Fruit fly (Drosophila melanogaster) whole organism, embryonic: ENCODE data around the gene Rab3-GEF.

Experiments used
- ATbp ChIP-seq: fragments of 200-800 bp; sonication (Bioruptor generic); optimal IDR thresholded peaks from 2 replicates; lab custom pipeline; 2017; ENCODE audit warnings: missing biosample characterization, mild to moderate bottlenecking, missing genetic modification characterization, missing genetic modification reagents
- B-H1 ChIP-seq: fragments of 200-800 bp; sonication (Bioruptor generic); IDR thresholded peaks from 3 replicates; pipeline ENCODE4 v1.3.6; 2022; ENCODE audit warnings: missing biosample characterization, missing genetic modification characterization
- C15 ChIP-seq: fragments of 200-800 bp; sonication (Bioruptor generic); IDR thresholded peaks from 3 replicates; pipeline ENCODE4 v1.3.6; 2022; ENCODE audit warnings: missing biosample characterization, missing genetic modification characterization
- CG10267 ChIP-seq: fragments of 200-800 bp; sonication (Bioruptor generic); optimal IDR thresholded peaks from 2 replicates; lab custom pipeline; 2018; ENCODE audit warnings: missing biosample characterization, mild to moderate bottlenecking, missing genetic modification characterization, moderate library complexity
- CG10959 ChIP-seq: fragments of 200-800 bp; sonication (Bioruptor generic); IDR thresholded peaks from 2 replicates; pipeline ENCODE4 v1.3.6; 2022; ENCODE audit warnings: missing biosample characterization, missing genetic modification characterization
- CG12391 ChIP-seq: fragments of 200-800 bp; sonication (Bioruptor generic); optimal IDR thresholded peaks from 3 replicates; lab custom pipeline; 2018; ENCODE audit warnings: missing biosample characterization, mild to moderate bottlenecking, missing genetic modification characterization, moderate library complexity
- CG13287 ChIP-seq: fragments of 200-800 bp; sonication (Bioruptor generic); IDR thresholded peaks from 2 replicates; pipeline ENCODE4 v1.3.6; 2022; ENCODE audit warnings: missing biosample characterization, missing genetic modification characterization; ENCODE audit not compliant: partially characterized antibody
- CG13894 ChIP-seq: fragments of 200-800 bp; sonication (Bioruptor generic); optimal IDR thresholded peaks from 3 replicates; lab custom pipeline; 2018; ENCODE audit warnings: missing biosample characterization, mild to moderate bottlenecking, missing genetic modification characterization, moderate library complexity
- CG14014 ChIP-seq: fragments of 200-800 bp; sonication (Bioruptor generic); IDR thresholded peaks from 2 replicates; pipeline ENCODE4 v1.3.6; 2022; ENCODE audit warnings: missing biosample characterization, missing genetic modification characterization
- CG1603 ChIP-seq: fragments of 200-800 bp; sonication (Bioruptor generic); optimal IDR thresholded peaks from 2 replicates; lab custom pipeline; 2019; ENCODE audit warnings: missing biosample characterization, mild to moderate bottlenecking, missing genetic modification characterization, moderate library complexity
- CG16815 ChIP-seq: fragments of 200-800 bp; sonication (Bioruptor generic); optimal IDR thresholded peaks from 3 replicates; lab custom pipeline; 2017; ENCODE audit warnings: missing biosample characterization, mild to moderate bottlenecking, missing genetic modification characterization
- CG17612 ChIP-seq: fragments of 200-800 bp; sonication (Bioruptor generic); IDR thresholded peaks from 2 replicates; pipeline ENCODE4 v1.3.6; 2022; ENCODE audit warnings: missing biosample characterization, missing genetic modification characterization
- CG2712 ChIP-seq: fragments of 200-800 bp; optimal IDR thresholded peaks from 3 replicates; lab custom pipeline; 2019; ENCODE audit warnings: missing biosample characterization, mild to moderate bottlenecking, missing genetic modification characterization, moderate library complexity
- CG33213 ChIP-seq: fragments of 200-800 bp; sonication (Bioruptor generic); optimal IDR thresholded peaks from 3 replicates; lab custom pipeline; 2016; ENCODE audit warnings: missing biosample characterization, missing genetic modification characterization
- CG34224 ChIP-seq: fragments of 200-800 bp; sonication (Bioruptor generic); IDR thresholded peaks from 3 replicates; pipeline ENCODE4 v1.3.6; 2022; ENCODE audit warnings: missing biosample characterization, missing genetic modification characterization; ENCODE audit not compliant: partially characterized antibody
- CG4820 ChIP-seq: fragments of 200-800 bp; sonication (Bioruptor generic); optimal IDR thresholded peaks from 3 replicates; lab custom pipeline; 2016; ENCODE audit warnings: missing biosample characterization, missing genetic modification characterization
- CG5953 ChIP-seq: fragments of 200-800 bp; sonication (Bioruptor generic); IDR thresholded peaks from 2 replicates; pipeline ENCODE4 v1.3.6; 2022; ENCODE audit warnings: missing biosample characterization, missing genetic modification characterization
- CG6765 ChIP-seq: fragments of 200-800 bp; sonication (Bioruptor generic); optimal IDR thresholded peaks from 3 replicates; lab custom pipeline; 2017; ENCODE audit warnings: missing biosample characterization, mild to moderate bottlenecking, missing genetic modification characterization
- CG9215 ChIP-seq: fragments of 200-800 bp; sonication (Bioruptor generic); IDR thresholded peaks from 2 replicates; pipeline ENCODE4 v1.3.6; 2022; ENCODE audit warnings: missing biosample characterization, missing genetic modification characterization
- Chrac-16 ChIP-seq: fragments of 200-800 bp; sonication (Bioruptor generic); optimal IDR thresholded peaks from 3 replicates; lab custom pipeline; 2016; ENCODE audit warnings: missing biosample characterization, missing genetic modification characterization
- Dad ChIP-seq: fragments of 200-800 bp; sonication (Bioruptor generic); optimal IDR thresholded peaks from 3 replicates; lab custom pipeline; 2016; ENCODE audit warnings: missing biosample characterization, missing genetic modification characterization
- Med ChIP-seq: fragments of 200-800 bp; sonication (Bioruptor generic); peaks from one replicate; lab custom pipeline; 2016; ENCODE audit warnings: missing biosample characterization, missing genetic modification characterization, mild to moderate bottlenecking, inconsistent platforms, moderate library complexity
- Meics ChIP-seq: fragments of 200-800 bp; sonication (Bioruptor generic); optimal IDR thresholded peaks from 2 replicates; lab custom pipeline; 2017; ENCODE audit warnings: missing biosample characterization, mild to moderate bottlenecking, missing genetic modification characterization
- Nf-YB ChIP-seq: fragments of 200-800 bp; sonication (Bioruptor generic); optimal IDR thresholded peaks from 3 replicates; lab custom pipeline; 2019; ENCODE audit warnings: missing biosample characterization, mild to moderate bottlenecking, missing genetic modification characterization, moderate library complexity
- Opbp ChIP-seq: fragments of 200-800 bp; sonication (Bioruptor generic); IDR thresholded peaks from 3 replicates; pipeline ENCODE4 v1.3.6; 2022; ENCODE audit warnings: missing biosample characterization, missing genetic modification characterization; ENCODE audit not compliant: partially characterized antibody
- Side ChIP-seq: fragments of 200-800 bp; sonication (Bioruptor generic); optimal IDR thresholded peaks from 2 replicates; lab custom pipeline; 2016; ENCODE audit warnings: missing biosample characterization, missing genetic modification characterization
- Sry-δ ChIP-seq: fragments of 200-800 bp; sonication (Bioruptor generic); optimal IDR thresholded peaks from 2 replicates; lab custom pipeline; 2016; ENCODE audit warnings: missing biosample characterization, missing genetic modification characterization
- Ssrp ChIP-seq: fragments of 200-800 bp; sonication (Bioruptor generic); optimal IDR thresholded peaks from 2 replicates; lab custom pipeline; 2018; ENCODE audit warnings: missing biosample characterization, mild to moderate bottlenecking, missing genetic modification characterization, moderate library complexity
- Stat92E ChIP-seq, 3 experiments: fragments of >200 bp in 2 of 3; fragments of 200-800 bp in 1 of 3; sonication (Bioruptor generic) in 1 of 3; optimal IDR thresholded peaks; 2 replicates each; lab custom pipeline; 2017 to 2019; ENCODE audit warnings: missing biosample characterization in 3 of 3, missing genetic modification characterization in 3 of 3, mild to moderate bottlenecking in 1 of 3, moderate library complexity in 1 of 3
- ara ChIP-seq: fragments of 200-800 bp; sonication (Bioruptor generic); IDR thresholded peaks from 2 replicates; pipeline ENCODE4 v1.3.6; 2022; ENCODE audit warnings: missing biosample characterization, missing genetic modification characterization
- cas ChIP-seq: fragments of 200-800 bp; sonication (Bioruptor generic); IDR thresholded peaks from 2 replicates; pipeline ENCODE4 v1.3.6; 2022; ENCODE audit warnings: missing biosample characterization, missing genetic modification characterization
- crp ChIP-seq, 2 experiments: fragments of 200-800 bp; sonication (Bioruptor generic); optimal IDR thresholded peaks; 2 replicates in 1 of 2; 3 replicates in 1 of 2; lab custom pipeline; 2017; ENCODE audit warnings: missing biosample characterization in 2 of 2, missing genetic modification characterization in 2 of 2, mild to moderate bottlenecking in 1 of 2, moderate library complexity in 1 of 2
- danr ChIP-seq: fragments of 200-800 bp; sonication (Bioruptor generic); IDR thresholded peaks from 2 replicates; pipeline ENCODE4 v1.3.6; 2022; ENCODE audit warnings: missing biosample characterization, missing genetic modification characterization
- esg ChIP-seq: fragments of 200-800 bp; sonication (Bioruptor generic); conservative IDR thresholded peaks from 2 replicates; pipeline ENCODE4 v1.3.6; 2022; ENCODE audit warnings: missing biosample characterization, missing genetic modification characterization
- eyg ChIP-seq: fragments of 200-800 bp; sonication (Bioruptor generic); optimal IDR thresholded peaks from 3 replicates; lab custom pipeline; 2016; ENCODE audit warnings: missing biosample characterization, missing genetic modification characterization
- gem ChIP-seq: fragments of 200-800 bp; sonication (Bioruptor generic); optimal IDR thresholded peaks from 2 replicates; lab custom pipeline; 2019; ENCODE audit warnings: missing biosample characterization, mild to moderate bottlenecking, missing genetic modification characterization, moderate library complexity
- gsb-n ChIP-seq: fragments of 200-800 bp; sonication (Bioruptor generic); optimal IDR thresholded peaks from 3 replicates; lab custom pipeline; 2018; ENCODE audit warnings: missing biosample characterization, mild to moderate bottlenecking, missing genetic modification characterization
- hbn ChIP-seq: fragments of 200-800 bp; sonication (Bioruptor generic); IDR thresholded peaks from 2 replicates; pipeline ENCODE4 v1.3.6; 2022; ENCODE audit warnings: missing biosample characterization, missing genetic modification characterization; ENCODE audit not compliant: partially characterized antibody
- her ChIP-seq: fragments of 200-800 bp; sonication (Bioruptor generic); optimal IDR thresholded peaks from 2 replicates; lab custom pipeline; 2016; ENCODE audit warnings: missing biosample characterization, missing genetic modification characterization
- insv ChIP-seq, 2 experiments: fragments of 200-800 bp; sonication (Bioruptor generic); optimal IDR thresholded peaks; 3 replicates each; lab custom pipeline; 2016 to 2018; ENCODE audit warnings: missing biosample characterization in 2 of 2, missing genetic modification characterization in 2 of 2
- kah ChIP-seq: fragments of 200-800 bp; sonication (Bioruptor generic); optimal IDR thresholded peaks from 2 replicates; lab custom pipeline; 2018; ENCODE audit warnings: missing biosample characterization, mild to moderate bottlenecking, missing genetic modification characterization
- luna ChIP-seq: fragments of 200-800 bp; sonication (Bioruptor generic); optimal IDR thresholded peaks from 2 replicates; lab custom pipeline; 2016; ENCODE audit warnings: missing biosample characterization, missing genetic modification characterization
- nau ChIP-seq: fragments of 200-800 bp; sonication (Bioruptor generic); optimal IDR thresholded peaks from 3 replicates; lab custom pipeline; 2017; ENCODE audit warnings: missing biosample characterization, mild to moderate bottlenecking, missing genetic modification characterization, missing genetic modification reagents
- slp2 ChIP-seq: fragments of 200-800 bp; sonication (Bioruptor generic); optimal IDR thresholded peaks from 2 replicates; lab custom pipeline; 2016; ENCODE audit warnings: missing biosample characterization, missing genetic modification characterization
- ssp ChIP-seq: fragments of 200-800 bp; sonication (Bioruptor generic); IDR thresholded peaks from 2 replicates; pipeline ENCODE4 v1.3.6; 2022; ENCODE audit warnings: missing biosample characterization, missing genetic modification characterization
- stc ChIP-seq: fragments of 200-800 bp; sonication (Bioruptor generic); IDR thresholded peaks from 2 replicates; pipeline ENCODE4 v1.3.6; 2022; ENCODE audit warnings: missing biosample characterization, missing genetic modification characterization
- tin ChIP-seq: fragments of 200-800 bp; sonication (Bioruptor generic); optimal IDR thresholded peaks from 3 replicates; lab custom pipeline; 2016; ENCODE audit warnings: missing biosample characterization, missing genetic modification characterization
- twi ChIP-seq: fragments of 200-800 bp; optimal IDR thresholded peaks from 2 replicates; lab custom pipeline; 2019; ENCODE audit warnings: missing biosample characterization, mild to moderate bottlenecking, missing genetic modification characterization, moderate library complexity
- zfh2 ChIP-seq: fragments of 200-800 bp; sonication (Bioruptor generic); optimal IDR thresholded peaks from 2 replicates; lab custom pipeline; 2016; ENCODE audit warnings: missing biosample characterization, missing genetic modification characterization

Rab3-GEF gene

DNA sequence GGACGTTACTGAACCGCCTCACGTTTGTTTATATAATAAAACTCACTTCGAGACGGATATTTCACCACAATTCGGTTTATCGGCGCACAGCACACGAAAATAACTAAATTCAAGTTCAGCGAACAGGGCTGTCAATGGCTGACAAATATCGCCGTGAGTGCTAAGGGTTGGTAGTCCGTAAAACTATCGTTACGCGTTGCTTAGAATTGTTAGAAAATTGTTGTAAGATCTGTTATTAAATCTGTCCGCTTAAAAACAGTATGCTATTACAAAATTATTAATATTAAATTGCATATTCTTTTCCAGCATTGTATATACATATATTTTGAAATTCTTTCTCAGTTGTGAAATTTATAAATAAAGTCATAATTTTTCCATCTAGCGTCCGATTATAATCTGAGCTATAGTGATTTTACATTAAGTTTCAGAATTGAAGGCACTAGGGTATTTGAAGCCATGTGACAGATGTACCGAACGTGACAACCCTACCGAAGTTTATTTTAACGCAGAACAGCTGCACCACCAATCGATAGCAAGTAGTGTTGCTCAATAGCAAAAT is 4.8 kb upstream of the Rab3-GEF start, which contains the start of gene Cox17 (continued):
- TF ChIP-seq hbn (GFP tag; lab: Robert Waterston, UW) = peak; percentile 73
- TF ChIP-seq twi (tag; lab: Kevin White, UChicago) = peak; percentile 75
- peak; percentile 55; the same call in 1 of the 2 replicates for TF ChIP-seq CG14014 (GFP tag; lab: Robert Waterston, UW)
- TF ChIP-seq insv (GFP tag; optimal IDR thresholded peaks at IDR 0.05; lab: Kevin White, UChicago) = peak in 1 of 2 experiments; percentile 53
- TF ChIP-seq CG33213 = peak; percentile 16
- TF ChIP-seq gsb-n (tag; lab: Kevin White, UChicago) = peak; percentile 62
- TF ChIP-seq CG13894 = peak; percentile 82
- TF ChIP-seq C15 = no peak
- peak; percentile 61 for TF ChIP-seq esg
- peak; percentile 73 for TF ChIP-seq nau (GFP tag; lab: Kevin White, UChicago)
- peak; percentile 90 for TF ChIP-seq gem (tag; lab: Kevin White, UChicago)
- peak; percentile 83 for TF ChIP-seq CG16815 (GFP tag; lab: Kevin White, UChicago)
- peak; percentile 49 for TF ChIP-seq Dad (GFP tag; lab: Kevin White, UChicago)
- TF ChIP-seq CG17612 (GFP tag; lab: Robert Waterston, UW) = no peak
- TF ChIP-seq eyg (GFP tag; lab: Kevin White, UChicago) = no peak
- TF ChIP-seq CG12391 = peak; percentile 88
- peak; percentile 87 for TF ChIP-seq Med (GFP tag; lab: Kevin White, UChicago)
- TF ChIP-seq CG13287 (GFP tag; lab: Robert Waterston, UW) = peak; percentile 80
- TF ChIP-seq Stat92E (GFP tag; optimal IDR thresholded peaks at IDR 0.05; lab: Kevin White, UChicago) = peak in 1 of 3 experiments; percentile 53
- TF ChIP-seq CG10267 = peak; percentile 88
- TF ChIP-seq danr (GFP tag; lab: Robert Waterston, UW) = peak; percentile 33; the same call in 1 of the 2 replicates
- TF ChIP-seq Chrac-16 (GFP tag; lab: Kevin White, UChicago) = peak; percentile 84
- no peak for TF ChIP-seq CG5953 (GFP tag; lab: Robert Waterston, UW)
- no peak for TF ChIP-seq stc (GFP tag; lab: Robert Waterston, UW)
- peak; percentile 86 for TF ChIP-seq zfh2 (GFP tag; lab: Kevin White, UChicago)
- TF ChIP-seq CG6765 (GFP tag; lab: Kevin White, UChicago) = peak; percentile 58
- peak; percentile 73; the same call in 2 of the 3 replicates for TF ChIP-seq CG34224 (GFP tag; lab: Robert Waterston, UW)
- TF ChIP-seq Nf-YB (GFP tag; lab: Kevin White, UChicago) = peak; percentile 53
- TF ChIP-seq Sry-δ (GFP tag; lab: Kevin White, UChicago) = peak; percentile 72
- TF ChIP-seq CG4820 (GFP tag; lab: Kevin White, UChicago) = peak; percentile 74
- TF ChIP-seq Opbp (GFP tag; lab: Robert Waterston, UW) = peak; percentile 56; the same call in 2 of the 3 replicates
- 0 out of 2 replicates have a peak, but pooled peaks have one; percentile 38 for TF ChIP-seq CG10959 (GFP tag; lab: Robert Waterston, UW)
- peak; percentile 38 for TF ChIP-seq slp2 (GFP tag; lab: Kevin White, UChicago)
- TF ChIP-seq cas (GFP tag; lab: Robert Waterston, UW) = no peak
- TF ChIP-seq B-H1 = peak; percentile 53; the same call in 2 of the 3 replicates
- peak; percentile 67; the same call in 1 of the 2 replicates for TF ChIP-seq CG9215 (GFP tag; lab: Robert Waterston, UW)
- no peak for TF ChIP-seq luna (GFP tag; lab: Kevin White, UChicago)
- peak; percentile 67 for TF ChIP-seq ssp (GFP tag; lab: Robert Waterston, UW)
- TF ChIP-seq CG2712 (tag; lab: Kevin White, UChicago) = peak; percentile 84
- TF ChIP-seq Ssrp = peak; percentile 84
- peak; percentile 38 to 85 for TF ChIP-seq crp (GFP tag; optimal IDR thresholded peaks at IDR 0.05; lab: Kevin White, UChicago)
- peak; percentile 84 for TF ChIP-seq Meics
- no peak; the same call in 1 of the 2 replicates for TF ChIP-seq ara (GFP tag; lab: Robert Waterston, UW)
- peak; percentile 48 for TF ChIP-seq Side (GFP tag; lab: Kevin White, UChicago)
- TF ChIP-seq her (GFP tag; lab: Kevin White, UChicago) = peak; percentile 23
- TF ChIP-seq kah (GFP tag; lab: Kevin White, UChicago) = peak; percentile 45
- TF ChIP-seq tin (GFP tag; lab: Kevin White, UChicago) = peak; percentile 84
- peak; percentile 72 for TF ChIP-seq ATbp (GFP tag; lab: Kevin White, UChicago)
- peak; percentile 24 for TF ChIP-seq CG1603
